Fruit fly (Drosophila melanogaster) Kc167 (cell line): Measurements from ENCODE around the gene CG5516.

Experiments
- Myc ChIP-seq: fragments of >200 bp; optimal IDR thresholded peaks from 2 replicates; lab custom pipeline; 2017; ENCODE audit warnings: missing external identifiers
- insv ChIP-seq: fragments of >200 bp; optimal IDR thresholded peaks from 3 replicates; lab custom pipeline; 2018; ENCODE audit warnings: missing external identifiers
- psq ChIP-seq: fragments of >200 bp; optimal IDR thresholded peaks from 2 replicates; lab custom pipeline; 2017; ENCODE audit warnings: missing external identifiers

- TF ChIP-seq insv (lab: Kevin White, UChicago) (no peak), Myc (no peak), psq (lab: Kevin White, UChicago) (no peak)
Observed at dm6 chr3R:15993139-15993804, 29.6 kb downstream of the CG5516 start.
